Fruit fly (Drosophila melanogaster) whole organism, embryonic: Measurements from ENCODE around the gene vas.

Source experiments
- Bgb ChIP-seq: fragments of 200-800 bp; sonication (Bioruptor generic); IDR thresholded peaks from 2 replicates; pipeline ENCODE4 v1.3.6; 2022; ENCODE audit warnings: missing biosample characterization, missing genetic modification characterization; ENCODE audit not compliant: partially characterized antibody
- Bteb2 ChIP-seq: fragments of 200-800 bp; sonication (Bioruptor generic); optimal IDR thresholded peaks from 2 replicates; lab custom pipeline; 2016; ENCODE audit warnings: missing biosample characterization, missing genetic modification characterization
- CG10431 ChIP-seq: fragments of 200-800 bp; sonication (Bioruptor generic); optimal IDR thresholded peaks from 3 replicates; lab custom pipeline; 2018; ENCODE audit warnings: missing biosample characterization, mild to moderate bottlenecking, missing genetic modification characterization
- CG11456 ChIP-seq: fragments of 200-800 bp; sonication (Bioruptor generic); IDR thresholded peaks from 3 replicates; pipeline ENCODE4 v1.3.6; 2022; ENCODE audit warnings: missing biosample characterization, missing genetic modification characterization
- CG13287 ChIP-seq: fragments of 200-800 bp; sonication (Bioruptor generic); IDR thresholded peaks from 2 replicates; pipeline ENCODE4 v1.3.6; 2022; ENCODE audit warnings: missing biosample characterization, missing genetic modification characterization; ENCODE audit not compliant: partially characterized antibody
- CG1529 ChIP-seq: fragments of 200-800 bp; sonication (Bioruptor generic); optimal IDR thresholded peaks from 3 replicates; lab custom pipeline; 2018; ENCODE audit warnings: missing biosample characterization, missing genetic modification characterization
- CG15601 ChIP-seq: fragments of 200-800 bp; sonication (Bioruptor generic); optimal IDR thresholded peaks from 3 replicates; lab custom pipeline; 2019; ENCODE audit warnings: missing biosample characterization, mild to moderate bottlenecking, missing genetic modification characterization, moderate library complexity
- CG1603 ChIP-seq: fragments of 200-800 bp; sonication (Bioruptor generic); optimal IDR thresholded peaks from 2 replicates; lab custom pipeline; 2019; ENCODE audit warnings: missing biosample characterization, mild to moderate bottlenecking, missing genetic modification characterization, moderate library complexity
- CG16813 ChIP-seq: fragments of 200-800 bp; sonication (Bioruptor generic); IDR thresholded peaks from 3 replicates; pipeline ENCODE4 v1.3.6; 2022; ENCODE audit warnings: missing biosample characterization, missing genetic modification characterization; ENCODE audit not compliant: partially characterized antibody
- CG17612 ChIP-seq: fragments of 200-800 bp; sonication (Bioruptor generic); IDR thresholded peaks from 2 replicates; pipeline ENCODE4 v1.3.6; 2022; ENCODE audit warnings: missing biosample characterization, missing genetic modification characterization
- CG2120 ChIP-seq: fragments of 200-800 bp; sonication (Bioruptor generic); optimal IDR thresholded peaks from 3 replicates; lab custom pipeline; 2016; ENCODE audit warnings: missing biosample characterization, missing genetic modification characterization
- CG2202 ChIP-seq: fragments of 200-800 bp; sonication (Bioruptor generic); optimal IDR thresholded peaks from 2 replicates; lab custom pipeline; 2018; ENCODE audit warnings: missing biosample characterization, mild to moderate bottlenecking, missing genetic modification characterization
- CG2875 ChIP-seq: fragments of 200-800 bp; sonication (Bioruptor generic); optimal IDR thresholded peaks from 2 replicates; lab custom pipeline; 2017; ENCODE audit warnings: missing biosample characterization, mild to moderate bottlenecking, missing genetic modification characterization, missing genetic modification reagents
- CG2889 ChIP-seq: fragments of 200-800 bp; sonication (Bioruptor generic); IDR thresholded peaks from 3 replicates; pipeline ENCODE4 v1.3.6; 2022; ENCODE audit warnings: missing biosample characterization, missing genetic modification characterization
- CG33213 ChIP-seq: fragments of 200-800 bp; sonication (Bioruptor generic); optimal IDR thresholded peaks from 3 replicates; lab custom pipeline; 2016; ENCODE audit warnings: missing biosample characterization, missing genetic modification characterization
- CG43689 ChIP-seq: fragments of 200-800 bp; sonication (Bioruptor generic); IDR thresholded peaks from 2 replicates; pipeline ENCODE4 v1.3.6; 2022; ENCODE audit warnings: missing biosample characterization, missing genetic modification characterization
- CG4854 ChIP-seq: fragments of 200-800 bp; sonication (Bioruptor generic); optimal IDR thresholded peaks from 2 replicates; lab custom pipeline; 2016; ENCODE audit warnings: missing biosample characterization, missing genetic modification characterization, inconsistent platforms
- CG6272 ChIP-seq: fragments of 200-800 bp; sonication (Bioruptor generic); IDR thresholded peaks from 2 replicates; pipeline ENCODE4 v1.3.6; 2022; ENCODE audit warnings: missing biosample characterization, missing genetic modification characterization
- CG7357 ChIP-seq: fragments of 200-800 bp; sonication (Bioruptor generic); IDR thresholded peaks from 3 replicates; pipeline ENCODE4 v1.3.6; 2022; ENCODE audit warnings: missing biosample characterization, missing genetic modification characterization
- CG7839 ChIP-seq: fragments of 200-800 bp; sonication (Bioruptor generic); optimal IDR thresholded peaks from 3 replicates; lab custom pipeline; 2018; ENCODE audit warnings: missing biosample characterization, mild to moderate bottlenecking, missing genetic modification characterization, moderate library complexity
- CG9609 ChIP-seq: fragments of 200-800 bp; sonication (Bioruptor generic); optimal IDR thresholded peaks from 3 replicates; lab custom pipeline; 2016; ENCODE audit warnings: missing biosample characterization, missing genetic modification characterization
- Doc3 ChIP-seq: fragments of 200-800 bp; sonication (Bioruptor generic); IDR thresholded peaks from 3 replicates; pipeline ENCODE4 v1.3.6; 2022; ENCODE audit warnings: missing biosample characterization, missing genetic modification characterization; ENCODE audit not compliant: partially characterized antibody
- Drgx ChIP-seq: fragments of 200-800 bp; sonication (Bioruptor generic); IDR thresholded peaks from 2 replicates; pipeline ENCODE4 v1.3.6; 2022; ENCODE audit warnings: missing biosample characterization, missing genetic modification characterization
- E2f2 ChIP-seq: fragments of 200-800 bp; sonication (Bioruptor generic); IDR thresholded peaks from 2 replicates; pipeline ENCODE4 v1.3.6; 2022; ENCODE audit warnings: missing biosample characterization, missing genetic modification characterization
- Ets97D ChIP-seq: fragments of 200-800 bp; sonication (Bioruptor generic); optimal IDR thresholded peaks from 3 replicates; lab custom pipeline; 2016; ENCODE audit warnings: missing biosample characterization, missing genetic modification characterization
- Gsc ChIP-seq: fragments of 200-800 bp; sonication (Bioruptor generic); IDR thresholded peaks from 2 replicates; pipeline ENCODE4 v1.3.6; 2022; ENCODE audit warnings: missing biosample characterization, missing genetic modification characterization
- H2.0 ChIP-seq: fragments of 200-800 bp; sonication (Bioruptor generic); IDR thresholded peaks from 2 replicates; pipeline ENCODE4 v1.3.6; 2022; ENCODE audit warnings: missing biosample characterization, missing genetic modification characterization
- HHEX ChIP-seq: fragments of 200-800 bp; sonication (Bioruptor generic); optimal IDR thresholded peaks from 3 replicates; lab custom pipeline; 2017; ENCODE audit warnings: missing biosample characterization, mild to moderate bottlenecking, missing genetic modification characterization, missing genetic modification reagents
- Med ChIP-seq: fragments of 200-800 bp; sonication (Bioruptor generic); peaks from one replicate; lab custom pipeline; 2016; ENCODE audit warnings: missing biosample characterization, missing genetic modification characterization, mild to moderate bottlenecking, inconsistent platforms, moderate library complexity
- NC2β ChIP-seq: fragments of 200-800 bp; sonication (Bioruptor generic); optimal IDR thresholded peaks from 2 replicates; lab custom pipeline; 2016; ENCODE audit warnings: missing biosample characterization, missing genetic modification characterization
- Neu2 ChIP-seq: fragments of 200-800 bp; sonication (Bioruptor generic); optimal IDR thresholded peaks from 3 replicates; lab custom pipeline; 2016; ENCODE audit warnings: missing biosample characterization, missing genetic modification characterization, borderline replicate concordance
- Nf-YA ChIP-seq: fragments of 200-800 bp; sonication (Bioruptor generic); IDR thresholded peaks from 2 replicates; pipeline ENCODE4 v1.3.6; 2022; ENCODE audit warnings: missing biosample characterization, missing genetic modification characterization
- Sox100B ChIP-seq: fragments of 200-800 bp; sonication (Bioruptor generic); optimal IDR thresholded peaks from 3 replicates; lab custom pipeline; 2018; ENCODE audit warnings: missing biosample characterization, mild to moderate bottlenecking, missing genetic modification characterization
- Sry-β ChIP-seq: fragments of 200-800 bp; sonication (Bioruptor generic); optimal IDR thresholded peaks from 2 replicates; lab custom pipeline; 2018; ENCODE audit warnings: missing biosample characterization, mild to moderate bottlenecking, missing genetic modification characterization, moderate library complexity
- ato ChIP-seq: fragments of 200-800 bp; sonication (Bioruptor generic); IDR thresholded peaks from 2 replicates; pipeline ENCODE4 v1.3.6; 2022; ENCODE audit warnings: missing biosample characterization, missing genetic modification characterization; ENCODE audit not compliant: partially characterized antibody
- bab2 ChIP-seq: fragments of 200-800 bp; sonication (Bioruptor generic); optimal IDR thresholded peaks from 2 replicates; lab custom pipeline; 2016; ENCODE audit warnings: missing biosample characterization, missing genetic modification characterization
- chinmo ChIP-seq: fragments of 200-800 bp; sonication (Bioruptor generic); IDR thresholded peaks from 4 replicates; pipeline ENCODE4 v1.3.6; 2022; ENCODE audit warnings: missing biosample characterization, missing genetic modification characterization; ENCODE audit not compliant: partially characterized antibody
- en ChIP-seq: fragments of 200-800 bp; sonication (Bioruptor generic); optimal IDR thresholded peaks from 2 replicates; lab custom pipeline; 2016; ENCODE audit warnings: missing biosample characterization, missing genetic modification characterization
- eyg ChIP-seq: fragments of 200-800 bp; sonication (Bioruptor generic); optimal IDR thresholded peaks from 3 replicates; lab custom pipeline; 2016; ENCODE audit warnings: missing biosample characterization, missing genetic modification characterization
- hb ChIP-seq: fragments of 200-800 bp; sonication (Bioruptor generic); IDR thresholded peaks from 3 replicates; pipeline ENCODE4 v1.3.6; 2022; ENCODE audit warnings: missing biosample characterization, missing genetic modification characterization; ENCODE audit not compliant: partially characterized antibody
- hkb ChIP-seq, 2 experiments: fragments of 200-800 bp in 1 of 2; fragments of >200 bp in 1 of 2; sonication (Bioruptor generic) in 1 of 2; IDR thresholded peaks in 1 of 2; optimal IDR thresholded peaks in 1 of 2; 2 replicates each; pipeline versions ENCODE4 v1.3.6 to Lab custom; 2017 to 2022; ENCODE audit warnings: missing biosample characterization in 1 of 2, missing genetic modification characterization in 1 of 2
- lola ChIP-seq, 3 experiments: fragments of >200 bp in 2 of 3; fragments of 200-800 bp in 1 of 3; sonication (Bioruptor generic) in 1 of 3; optimal IDR thresholded peaks; 2 replicates each; lab custom pipeline; 2017 to 2019; ENCODE audit warnings: missing biosample characterization in 3 of 3, missing genetic modification characterization in 3 of 3, mild to moderate bottlenecking in 1 of 3, moderate library complexity in 1 of 3
- mirr ChIP-seq: fragments of 200-800 bp; sonication (Bioruptor generic); optimal IDR thresholded peaks from 3 replicates; lab custom pipeline; 2018; ENCODE audit warnings: missing biosample characterization, mild to moderate bottlenecking, missing genetic modification characterization
- psq ChIP-seq: fragments of 200-800 bp; sonication (Bioruptor generic); optimal IDR thresholded peaks from 2 replicates; lab custom pipeline; 2017; ENCODE audit warnings: missing biosample characterization, missing genetic modification characterization
- ro ChIP-seq: fragments of 200-800 bp; sonication (Bioruptor generic); IDR thresholded peaks from 2 replicates; pipeline ENCODE4 v1.3.6; 2022; ENCODE audit warnings: missing biosample characterization, missing genetic modification characterization
- row ChIP-seq: fragments of 200-800 bp; sonication (Bioruptor generic); IDR thresholded peaks from 3 replicates; pipeline ENCODE4 v1.3.6; 2022; ENCODE audit warnings: missing biosample characterization, missing genetic modification characterization
- sr ChIP-seq: fragments of 200-800 bp; sonication (Bioruptor generic); IDR thresholded peaks from 3 replicates; pipeline ENCODE4 v1.3.6; 2022; ENCODE audit warnings: missing biosample characterization, missing genetic modification characterization
- wek ChIP-seq: fragments of 200-800 bp; sonication (Bioruptor generic); optimal IDR thresholded peaks from 3 replicates; lab custom pipeline; 2018; ENCODE audit warnings: missing biosample characterization, mild to moderate bottlenecking, missing genetic modification characterization, moderate library complexity
- yki ChIP-seq: fragments of >200 bp; optimal IDR thresholded peaks from 3 replicates; lab custom pipeline; 2018

vas gene

DNA sequence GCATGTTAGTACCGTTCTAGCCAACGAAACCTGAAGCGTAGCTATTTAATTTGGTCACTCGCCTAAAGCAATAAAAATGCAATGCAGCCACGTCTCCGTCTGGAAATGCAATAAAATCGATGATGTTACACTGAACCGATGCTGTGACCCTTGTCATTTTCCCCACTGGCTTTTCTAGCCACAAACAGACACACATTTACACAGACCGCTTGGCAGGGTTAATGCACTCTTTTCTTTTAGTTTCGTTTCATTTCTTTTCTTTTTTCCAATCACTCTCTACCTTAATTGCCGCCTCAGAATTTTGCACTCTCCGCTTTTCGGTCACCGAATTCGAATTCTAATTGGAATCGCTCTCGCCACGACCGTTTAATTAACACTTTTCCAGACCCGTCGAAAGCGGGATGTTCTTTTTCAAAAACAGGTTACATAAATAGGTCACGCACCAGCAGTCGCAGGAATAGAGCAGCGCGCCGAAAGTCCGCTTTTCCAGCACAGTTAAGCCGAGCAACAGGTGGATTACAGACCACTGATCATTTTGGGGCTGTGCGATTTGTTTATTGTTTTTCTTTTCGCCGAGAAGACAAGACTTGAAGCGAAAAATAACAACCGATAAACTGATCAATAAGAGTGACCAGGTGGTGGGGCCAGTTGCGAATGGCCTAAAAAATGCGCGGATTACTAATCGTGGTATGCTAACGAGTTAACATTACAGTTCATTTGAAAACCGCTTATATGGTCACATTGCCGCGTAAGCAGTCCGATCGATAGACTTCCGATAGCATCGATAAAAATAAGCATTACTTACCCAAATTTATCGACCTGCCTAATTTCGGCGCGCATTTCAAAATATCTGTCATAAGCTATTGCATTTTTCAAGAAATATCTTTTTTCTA is 4.0 kb upstream of the vas start, which contains the start of gene ck (continued):
- TF ChIP-seq Doc3 (GFP tag; lab: Robert Waterston, UW): no peak
- peak; percentile 39 for TF ChIP-seq NC2β
- no peak for TF ChIP-seq Sry-β (GFP tag; lab: Kevin White, UChicago)
- TF ChIP-seq Bteb2 (GFP tag; lab: Kevin White, UChicago): no peak
- peak; percentile 78 for TF ChIP-seq hb
- TF ChIP-seq Gsc (GFP tag; lab: Robert Waterston, UW): no peak
- no peak for TF ChIP-seq CG43689
- TF ChIP-seq Med: peak; percentile 66
- no peak for TF ChIP-seq CG1529
- TF ChIP-seq CG9609: no peak
- TF ChIP-seq Nf-YA: no peak
- peak; percentile 80 for TF ChIP-seq Bgb
- TF ChIP-seq CG4854 (GFP tag; lab: Kevin White, UChicago): no peak
- TF ChIP-seq row (GFP tag; lab: Robert Waterston, UW): peak; percentile 30; the same call in 1 of the 3 replicates
- TF ChIP-seq CG7839 (tag; lab: Kevin White, UChicago): no peak
- no peak for TF ChIP-seq CG2875
- TF ChIP-seq ato (GFP tag; lab: Robert Waterston, UW): peak; percentile 77
- no peak for TF ChIP-seq CG17612
- TF ChIP-seq HHEX (GFP tag; lab: Kevin White, UChicago): no peak
- TF ChIP-seq CG1603: peak; percentile 82
- TF ChIP-seq yki: no peak
- TF ChIP-seq hkb (optimal IDR thresholded peaks at IDR 0.05; lab: Kevin White, UChicago): no peak
- no peak for TF ChIP-seq hkb (GFP tag; IDR thresholded peaks at IDR 0.05; lab: Robert Waterston, UW)
- TF ChIP-seq sr (GFP tag; lab: Robert Waterston, UW): no peak
- peak; percentile 96 for TF ChIP-seq E2f2 (GFP tag; lab: Robert Waterston, UW)
- no peak for TF ChIP-seq CG2202 (tag; lab: Kevin White, UChicago)
- TF ChIP-seq CG16813 (GFP tag; lab: Robert Waterston, UW): peak; percentile 74
- TF ChIP-seq CG2889 (GFP tag; lab: Robert Waterston, UW): no peak
- no peak for TF ChIP-seq eyg (GFP tag; lab: Kevin White, UChicago)
- no peak for TF ChIP-seq bab2 (GFP tag; lab: Kevin White, UChicago)
- no peak for TF ChIP-seq CG10431 (GFP tag; lab: Kevin White, UChicago)
- TF ChIP-seq CG6272: no peak
- TF ChIP-seq CG15601 (tag; lab: Kevin White, UChicago): peak; percentile 1
- TF ChIP-seq psq: no peak
- no peak for TF ChIP-seq ro (GFP tag; lab: Robert Waterston, UW)
- TF ChIP-seq en: no peak
- no peak for TF ChIP-seq mirr (GFP tag; lab: Kevin White, UChicago)
- TF ChIP-seq H2.0 (GFP tag; lab: Robert Waterston, UW): no peak
- TF ChIP-seq chinmo (GFP tag; lab: Robert Waterston, UW): 0 out of 4 replicates have a peak, but pooled peaks have one; percentile 14
- TF ChIP-seq CG7357 (GFP tag; lab: Robert Waterston, UW): no peak
- peak; percentile 35 for TF ChIP-seq CG33213 (GFP tag; lab: Kevin White, UChicago)
- TF ChIP-seq Sox100B (GFP tag; lab: Kevin White, UChicago): no peak
- TF ChIP-seq CG11456: no peak
- TF ChIP-seq lola (GFP tag; optimal IDR thresholded peaks at IDR 0.05; lab: Kevin White, UChicago): no peak
- TF ChIP-seq wek (GFP tag; lab: Kevin White, UChicago): no peak
- TF ChIP-seq Ets97D: peak; percentile 55
- no peak for TF ChIP-seq CG2120
- no peak for TF ChIP-seq Neu2
- no peak for TF ChIP-seq Drgx (GFP tag; lab: Robert Waterston, UW)
- peak; percentile 74 for TF ChIP-seq CG13287
